Worm (Caenorhabditis elegans): Measurements from ENCODE around the gene F26F12.8.

The F26F12.8 gene

ce11 chrV:5836616-5836982, 25.7 kb downstream of the F26F12.8 start, which contains the start of gene col-140:
TSS of gene col-140 (minus strand) at chrV:5836834.
- no peak for TF ChIP-seq fos-1 (tag; optimal IDR thresholded peaks at IDR 0.05)

DNA sequence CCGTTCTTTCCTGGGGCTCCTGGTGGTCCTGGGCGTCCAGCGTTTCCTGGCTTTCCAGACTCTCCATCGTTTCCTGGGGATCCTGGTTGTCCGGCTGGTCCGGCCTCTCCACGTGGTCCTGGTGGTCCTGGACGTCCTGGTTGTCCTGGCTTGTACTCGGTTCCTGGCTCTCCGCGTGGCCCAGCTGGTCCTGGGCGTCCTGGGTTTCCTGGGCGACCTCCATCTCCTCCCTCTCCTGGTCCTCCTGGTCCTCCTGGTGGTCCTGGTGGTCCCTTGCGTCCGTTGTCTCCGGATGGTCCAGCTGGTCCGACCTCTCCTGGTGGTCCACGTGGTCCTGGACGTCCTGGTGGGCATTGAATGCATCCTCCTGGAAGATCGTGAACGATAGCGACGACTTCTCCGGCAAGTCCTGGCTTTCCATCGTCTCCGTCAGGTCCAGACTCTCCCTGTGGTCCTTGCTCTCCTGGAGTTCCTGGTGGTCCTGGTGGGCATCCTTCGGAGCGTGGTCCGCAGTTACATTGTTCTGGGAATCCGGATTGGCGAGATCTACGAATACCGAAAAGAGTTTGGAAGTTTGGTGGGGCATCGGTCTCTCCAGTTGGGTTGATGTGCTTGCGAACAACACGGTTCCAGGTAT, 26.2 kb downstream of the F26F12.8 start:
- no peak for TF ChIP-seq nhr-23 (tag; optimal IDR thresholded peaks at IDR 0.05)
- no peak for TF ChIP-seq ZK546.5 (tag; optimal IDR thresholded peaks at IDR 0.05)
- no peak for TF ChIP-seq zag-1 (tag; optimal IDR thresholded peaks at IDR 0.05)
- no peak for TF ChIP-seq nhr-12 (tag; optimal IDR thresholded peaks at IDR 0.05)
- no peak for TF ChIP-seq nhr-43 (tag; optimal IDR thresholded peaks at IDR 0.05; ENCODE audit: poor library complexity, severe bottlenecking)
- TF ChIP-seq ceh-82 (tag; optimal IDR thresholded peaks at IDR 0.05) = no peak
- TF ChIP-seq nfya-1 (tag; optimal IDR thresholded peaks at IDR 0.05; ENCODE audit: insufficient read depth) = no peak
- no peak for TF ChIP-seq ceh-28 (tag; optimal IDR thresholded peaks at IDR 0.05)
- TF ChIP-seq tbx-2 (tag; optimal IDR thresholded peaks at IDR 0.05) = no peak
- no peak for TF ChIP-seq hmg-11 (tag; optimal IDR thresholded peaks at IDR 0.05)
- TF ChIP-seq nhr-77 (tag; optimal IDR thresholded peaks at IDR 0.05) = no peak
- TF ChIP-seq nhr-25 (tag; optimal IDR thresholded peaks at IDR 0.05) = no peak
- no peak for TF ChIP-seq ama-1 (optimal IDR thresholded peaks at IDR 0.05)

DNA sequence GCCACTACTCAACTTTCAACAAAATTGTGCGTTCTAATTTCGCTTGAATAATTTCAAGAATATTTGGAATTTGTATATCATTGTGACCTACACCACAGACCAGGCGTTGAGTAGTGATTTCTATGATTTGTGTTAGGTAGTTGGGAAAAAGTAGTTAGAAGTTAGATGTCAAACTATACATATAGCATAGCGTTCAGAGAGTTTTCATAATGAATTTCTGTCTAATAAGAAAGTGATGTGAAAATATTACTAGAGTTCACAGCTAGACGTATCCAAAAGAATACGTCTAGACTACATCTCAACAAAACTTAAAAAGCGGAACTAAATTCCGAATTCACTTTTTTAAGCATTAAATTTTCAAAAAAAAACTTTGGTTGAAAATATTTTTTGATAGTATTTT, 26.9 kb downstream of the F26F12.8 start:
- TF ChIP-seq lsy-12 (tag; optimal IDR thresholded peaks at IDR 0.05) = no peak
- no peak for TF ChIP-seq ZK546.5 (tag; optimal IDR thresholded peaks at IDR 0.05)
- no peak for TF ChIP-seq lin-15B (tag; optimal IDR thresholded peaks at IDR 0.05)
- TF ChIP-seq eor-1 (tag; optimal IDR thresholded peaks at IDR 0.05) = no peak
- no peak for TF ChIP-seq zag-1 (tag; optimal IDR thresholded peaks at IDR 0.05)
- TF ChIP-seq nhr-28 (tag; optimal IDR thresholded peaks at IDR 0.05) = no peak
- TF ChIP-seq nhr-77 (tag; optimal IDR thresholded peaks at IDR 0.05) = no peak
- no peak for TF ChIP-seq egl-5 (tag; optimal IDR thresholded peaks at IDR 0.05)
- no peak for TF ChIP-seq ceh-16 (tag; optimal IDR thresholded peaks at IDR 0.05)
- no peak for TF ChIP-seq nhr-11 (tag; optimal IDR thresholded peaks at IDR 0.05)
- TF ChIP-seq lin-39 (tag; optimal IDR thresholded peaks at IDR 0.05) = no peak
- TF ChIP-seq ama-1 (optimal IDR thresholded peaks at IDR 0.05) = no peak
- TF ChIP-seq ceh-28 (tag; optimal IDR thresholded peaks at IDR 0.05) = no peak
- TF ChIP-seq skn-1 (tag; optimal IDR thresholded peaks at IDR 0.05) = no peak
- no peak for TF ChIP-seq egl-27 (tag; optimal IDR thresholded peaks at IDR 0.05)
- TF ChIP-seq nhr-43 (tag; optimal IDR thresholded peaks at IDR 0.05; ENCODE audit: poor library complexity, severe bottlenecking) = no peak

- no peak for TF ChIP-seq nhr-28 (tag; optimal IDR thresholded peaks at IDR 0.05)
- TF ChIP-seq ceh-9 (tag; optimal IDR thresholded peaks at IDR 0.05) = no peak
- no peak for TF ChIP-seq unc-39 (tag; optimal IDR thresholded peaks at IDR 0.05)
- TF ChIP-seq jun-1 (tag; optimal IDR thresholded peaks at IDR 0.05) = no peak
- TF ChIP-seq snpc-4 (tag; optimal IDR thresholded peaks at IDR 0.05) = no peak
- no peak for TF ChIP-seq fkh-2 (tag; optimal IDR thresholded peaks at IDR 0.05)
- TF ChIP-seq nhr-237 (tag; optimal IDR thresholded peaks at IDR 0.05) = no peak
- no peak for TF ChIP-seq tbx-2 (tag; optimal IDR thresholded peaks at IDR 0.05)
- no peak for TF ChIP-seq R02D3.7 (tag; optimal IDR thresholded peaks at IDR 0.05)
- TF ChIP-seq elt-2 (tag; optimal IDR thresholded peaks at IDR 0.05) = no peak
- no peak for TF ChIP-seq nhr-25 (tag; optimal IDR thresholded peaks at IDR 0.05)
- no peak for TF ChIP-seq ZK546.5 (tag; optimal IDR thresholded peaks at IDR 0.05)
- TF ChIP-seq pha-4 (tag; optimal IDR thresholded peaks at IDR 0.05) = no peak
- no peak for TF ChIP-seq lsy-12 (tag; optimal IDR thresholded peaks at IDR 0.05)
- TF ChIP-seq lin-39 (tag; optimal IDR thresholded peaks at IDR 0.05) = no peak
- TF ChIP-seq hmg-11 (tag; optimal IDR thresholded peaks at IDR 0.05) = no peak
Observed at ce11 chrV:5833531-5833930, 28.8 kb downstream of the F26F12.8 start, which contains the start of gene srh-76. TSS of gene srh-76 (plus strand) at chrV:5833831.

DNA sequence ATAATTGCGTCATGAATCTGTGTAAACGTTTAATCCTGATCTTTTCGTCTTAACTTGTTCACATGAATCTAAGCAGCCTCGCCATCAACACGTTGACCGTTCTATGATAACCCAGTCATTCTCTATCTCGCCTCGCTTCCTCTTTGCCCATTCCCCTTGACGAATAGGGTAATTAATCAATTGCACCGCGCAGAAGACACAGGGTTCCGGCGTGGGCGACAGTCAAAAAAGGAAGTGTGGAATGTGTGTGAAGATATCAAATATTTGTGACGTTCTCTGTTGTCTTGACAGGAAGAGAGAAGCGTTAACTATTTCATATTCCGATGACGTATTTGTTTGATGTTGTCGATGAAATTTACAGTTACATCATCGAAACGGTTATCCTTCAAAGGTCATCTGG, 29.5 kb downstream of the F26F12.8 start:
- TF ChIP-seq ama-1 (optimal IDR thresholded peaks at IDR 0.05) (no peak), lsy-12 (tag; optimal IDR thresholded peaks at IDR 0.05) (no peak), lin-15B (tag; optimal IDR thresholded peaks at IDR 0.05) (no peak), snpc-4 (tag; optimal IDR thresholded peaks at IDR 0.05) (no peak), nhr-25 (tag; optimal IDR thresholded peaks at IDR 0.05) (peak; percentile 89), nhr-23 (tag; optimal IDR thresholded peaks at IDR 0.05) (peak; percentile 81), nhr-67 (tag; optimal IDR thresholded peaks at IDR 0.05) (no peak), nhr-28 (tag; optimal IDR thresholded peaks at IDR 0.05) (no peak), fkh-2 (tag; optimal IDR thresholded peaks at IDR 0.05) (no peak), eor-1 (tag; optimal IDR thresholded peaks at IDR 0.05) (no peak), nhr-77 (tag; optimal IDR thresholded peaks at IDR 0.05) (no peak), ceh-82 (tag; optimal IDR thresholded peaks at IDR 0.05) (no peak), daf-12 (tag; optimal IDR thresholded peaks at IDR 0.05) (no peak), unc-62 (GFP tag; optimal IDR thresholded peaks at IDR 0.05) (peak; percentile 72), ceh-9 (tag; optimal IDR thresholded peaks at IDR 0.05) (no peak), fkh-10 (GFP tag; optimal IDR thresholded peaks at IDR 0.05) (no peak), nhr-76 (tag; optimal IDR thresholded peaks at IDR 0.05) (no peak), unc-39 (tag; optimal IDR thresholded peaks at IDR 0.05) (no peak), nfya-1 (tag; optimal IDR thresholded peaks at IDR 0.05; ENCODE audit: insufficient read depth) (no peak), R02D3.7 (tag; optimal IDR thresholded peaks at IDR 0.05) (no peak), nhr-12 (tag; optimal IDR thresholded peaks at IDR 0.05) (no peak), elt-2 (tag; optimal IDR thresholded peaks at IDR 0.05) (no peak), nhr-237 (tag; optimal IDR thresholded peaks at IDR 0.05) (no peak), aly-2 (tag; optimal IDR thresholded peaks at IDR 0.05) (peak; percentile 27), hmg-11 (tag; optimal IDR thresholded peaks at IDR 0.05) (no peak), ztf-11 (tag; optimal IDR thresholded peaks at IDR 0.05) (no peak), pqm-1 (tag; optimal IDR thresholded peaks at IDR 0.05) (no peak), egl-27 (tag; optimal IDR thresholded peaks at IDR 0.05) (no peak), mml-1 (tag; optimal IDR thresholded peaks at IDR 0.05) (no peak)
